Worm (Caenorhabditis elegans): ENCODE measurements around the gene srh-271.

ce11 chrV:2647222-2647796 lies 25.5 kb upstream of the srh-271 start:
- TF ChIP-seq lin-54 (GFP tag; optimal IDR thresholded peaks at IDR 0.05), result no peak
- TF ChIP-seq F57C9.4 (tag; optimal IDR thresholded peaks at IDR 0.05), result no peak
- no peak for TF ChIP-seq ztf-18 (tag; optimal IDR thresholded peaks at IDR 0.05)
- TF ChIP-seq B0261.1 (tag; optimal IDR thresholded peaks at IDR 0.05), result no peak
- no peak for TF ChIP-seq unc-62 (GFP tag; optimal IDR thresholded peaks at IDR 0.05)
- TF ChIP-seq ceh-58 (GFP tag; IDR thresholded peaks at IDR 0.05), result no peak
- no peak for TF ChIP-seq F33H1.4 (GFP tag; IDR thresholded peaks at IDR 0.05)
- no peak for TF ChIP-seq hsf-1 (GFP tag; IDR thresholded peaks at IDR 0.05)
- no peak for TF ChIP-seq efl-1 (GFP tag; optimal IDR thresholded peaks at IDR 0.05)
- no peak for TF ChIP-seq pha-4 (tag; optimal IDR thresholded peaks at IDR 0.05)
- TF ChIP-seq lin-35 (GFP tag; optimal IDR thresholded peaks at IDR 0.05), result no peak
